Worm (Caenorhabditis elegans): ENCODE data around the gene fil-1.

- no peak for TF ChIP-seq tbx-11 (GFP tag; IDR thresholded peaks at IDR 0.05)
- TF ChIP-seq ceh-36 (tag; optimal IDR thresholded peaks at IDR 0.05), result no peak
- no peak for TF ChIP-seq ama-1 (optimal IDR thresholded peaks at IDR 0.05)
- TF ChIP-seq hnd-1 (tag; optimal IDR thresholded peaks at IDR 0.05), result no peak
- no peak for TF ChIP-seq flt-1 (GFP tag; IDR thresholded peaks at IDR 0.05)
- TF ChIP-seq ets-7 (tag; optimal IDR thresholded peaks at IDR 0.05), result no peak
- no peak for TF ChIP-seq aly-1 (tag; optimal IDR thresholded peaks at IDR 0.05)
- no peak for TF ChIP-seq F13C5.2 (tag; optimal IDR thresholded peaks at IDR 0.05)
- TF ChIP-seq pes-1 (GFP tag; IDR thresholded peaks at IDR 0.05), result no peak
- TF ChIP-seq hmbx-1 (tag; optimal IDR thresholded peaks at IDR 0.05), result no peak
- no peak for TF ChIP-seq hmg-4 (GFP tag; optimal IDR thresholded peaks at IDR 0.05)
- TF ChIP-seq tbx-37 (GFP tag; conservative IDR thresholded peaks at IDR 0.05), result no peak
- no peak for TF ChIP-seq B0310.2 (tag; optimal IDR thresholded peaks at IDR 0.05)
Measured at ce11 chrV:14984593-14984992, 9.0 kb upstream of the fil-1 start, which contains the start of gene F02D8.4.

Measured in whole organism, early embryonic.